Fruit fly (Drosophila melanogaster): ENCODE results near the gene Fer1HCH.

Fer1HCH gene

DNA sequence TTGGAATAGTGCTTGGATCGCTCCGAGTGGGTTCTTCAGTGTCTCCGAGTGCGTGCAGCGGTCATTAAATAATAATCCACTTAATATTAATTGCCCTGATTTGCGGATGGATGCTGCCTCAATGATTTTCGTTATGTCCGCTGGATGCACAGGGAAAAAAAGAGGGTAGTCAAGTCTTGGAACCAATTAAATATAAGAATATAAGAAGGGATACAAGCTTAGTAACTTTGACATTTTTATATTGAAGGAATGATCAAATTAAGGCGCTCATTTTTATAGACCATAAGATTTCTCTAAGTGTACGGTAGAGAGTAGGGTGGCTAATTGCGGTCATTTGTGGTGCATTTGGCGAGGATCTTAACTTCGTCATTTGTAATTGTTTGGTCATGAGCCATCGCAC is 4.0 kb upstream of the Fer1HCH start (continued):
- peak; percentile 66 for TF ChIP-seq Eip78C (GFP tag)

DNA sequence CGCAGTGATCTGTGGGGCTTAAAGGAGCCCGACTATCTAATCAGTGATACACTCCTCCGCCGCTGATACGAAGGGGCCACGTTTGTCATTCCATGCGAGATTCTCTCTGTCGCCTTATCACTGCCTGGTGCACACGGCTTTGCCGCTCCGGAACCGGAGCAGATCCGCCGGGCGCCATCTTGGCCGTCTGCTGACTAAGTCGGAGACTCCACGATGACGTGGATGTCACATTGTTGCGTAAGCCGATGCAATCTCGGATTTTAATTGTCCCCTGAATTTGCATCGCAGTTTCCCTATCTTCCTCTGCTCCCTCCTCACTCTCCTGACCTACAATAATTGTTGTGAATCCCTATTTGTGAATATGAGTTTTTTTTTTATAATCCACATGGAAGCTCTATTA is 3.1 kb upstream of the Fer1HCH start:
- no peak for TF ChIP-seq CG10669 (GFP tag; optimal IDR thresholded peaks at IDR 0.05)
- 0 out of 3 replicates have a peak, but pooled peaks have one; percentile 28 for TF ChIP-seq CG8119 (GFP tag; IDR thresholded peaks at IDR 0.05)
- no peak for TF ChIP-seq Gug (GFP tag; IDR thresholded peaks at IDR 0.05)
- TF ChIP-seq cyc (GFP tag; optimal IDR thresholded peaks at IDR 0.05) = no peak
- TF ChIP-seq vri (GFP tag; optimal IDR thresholded peaks at IDR 0.05) = peak; percentile 82
- no peak for TF ChIP-seq CG1621 (tag; optimal IDR thresholded peaks at IDR 0.05)
- no peak for TF ChIP-seq CG6854 (GFP tag; optimal IDR thresholded peaks at IDR 0.05)
- TF ChIP-seq net (GFP tag; optimal IDR thresholded peaks at IDR 0.05) = no peak
- TF ChIP-seq svp (GFP tag) = peak; percentile 57
- no peak for TF ChIP-seq Ets21C (GFP tag; optimal IDR thresholded peaks at IDR 0.05)
- no peak for TF ChIP-seq CG31627 (GFP tag; optimal IDR thresholded peaks at IDR 0.05)

DNA sequence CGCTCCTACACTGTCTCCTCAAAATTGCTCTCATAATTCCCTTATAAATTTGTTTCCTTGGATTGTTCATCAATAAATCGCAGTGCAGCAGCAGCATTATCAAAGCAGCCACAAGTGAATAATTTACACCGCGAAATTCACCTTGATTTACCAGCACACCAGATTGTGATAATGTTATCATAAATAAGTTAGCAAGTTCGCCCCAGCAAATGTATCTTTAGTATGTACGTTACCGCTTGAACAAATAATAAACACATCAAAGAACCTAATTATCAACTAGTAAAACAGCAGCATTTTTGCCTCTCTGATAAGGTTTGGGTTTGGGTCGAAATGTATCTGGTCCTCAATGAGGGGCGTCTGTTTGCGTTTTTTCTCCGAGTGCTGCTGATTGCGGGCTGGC is 2.3 kb upstream of the Fer1HCH start:
- TF ChIP-seq cyc (GFP tag; optimal IDR thresholded peaks at IDR 0.05) (no peak), fkh (GFP tag; optimal IDR thresholded peaks at IDR 0.05) (peak; percentile 30), Eip78C (GFP tag) (peak; percentile 43), CG6854 (GFP tag; optimal IDR thresholded peaks at IDR 0.05) (no peak), CG6163 (GFP tag; IDR thresholded peaks at IDR 0.05) (no peak), svp (GFP tag) (peak; percentile 25)

DNA sequence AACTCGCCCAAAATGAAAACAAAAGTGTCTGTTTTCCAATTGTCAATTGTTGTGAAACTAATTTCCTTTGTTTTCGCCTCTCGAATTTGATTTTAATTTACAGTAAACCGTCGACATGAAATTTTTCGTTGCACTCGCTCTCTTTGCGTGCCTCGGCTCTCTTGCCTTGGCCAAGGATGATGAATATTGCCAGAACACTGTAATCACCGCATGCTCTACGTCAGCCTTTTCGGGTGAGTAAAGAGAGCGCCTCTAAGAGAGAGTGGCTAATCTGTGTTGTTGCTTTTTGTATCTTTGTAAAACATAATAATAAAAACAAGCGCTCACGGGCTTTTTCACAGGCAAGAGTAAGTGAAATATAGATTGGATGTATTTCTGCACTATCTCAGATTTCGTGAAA is 1.1 kb upstream of the Fer1HCH start:
- TF ChIP-seq Lpt (GFP tag; optimal IDR thresholded peaks at IDR 0.05) (no peak), svp (GFP tag) (no peak), CG7368 (GFP tag; optimal IDR thresholded peaks at IDR 0.05) (no peak), vri (GFP tag; optimal IDR thresholded peaks at IDR 0.05) (no peak), esn (GFP tag; optimal IDR thresholded peaks at IDR 0.05) (no peak), fd85E (GFP tag; optimal IDR thresholded peaks at IDR 0.05) (no peak), Eip93F (GFP tag; optimal IDR thresholded peaks at IDR 0.05) (peak; percentile 17), Met (GFP tag; optimal IDR thresholded peaks at IDR 0.05) (no peak), Ets96B (tag; optimal IDR thresholded peaks at IDR 0.05) (no peak), cyc (GFP tag; optimal IDR thresholded peaks at IDR 0.05) (no peak), dsx (GFP tag; optimal IDR thresholded peaks at IDR 0.05; ENCODE audit: poor library complexity, severe bottlenecking) (peak; percentile 13), ss (GFP tag; optimal IDR thresholded peaks at IDR 0.05) (peak in 1 of 2 experiments; percentile 8), Blimp-1 (GFP tag; optimal IDR thresholded peaks at IDR 0.05) (no peak), Hr39 (GFP tag; optimal IDR thresholded peaks at IDR 0.05) (no peak)

DNA sequence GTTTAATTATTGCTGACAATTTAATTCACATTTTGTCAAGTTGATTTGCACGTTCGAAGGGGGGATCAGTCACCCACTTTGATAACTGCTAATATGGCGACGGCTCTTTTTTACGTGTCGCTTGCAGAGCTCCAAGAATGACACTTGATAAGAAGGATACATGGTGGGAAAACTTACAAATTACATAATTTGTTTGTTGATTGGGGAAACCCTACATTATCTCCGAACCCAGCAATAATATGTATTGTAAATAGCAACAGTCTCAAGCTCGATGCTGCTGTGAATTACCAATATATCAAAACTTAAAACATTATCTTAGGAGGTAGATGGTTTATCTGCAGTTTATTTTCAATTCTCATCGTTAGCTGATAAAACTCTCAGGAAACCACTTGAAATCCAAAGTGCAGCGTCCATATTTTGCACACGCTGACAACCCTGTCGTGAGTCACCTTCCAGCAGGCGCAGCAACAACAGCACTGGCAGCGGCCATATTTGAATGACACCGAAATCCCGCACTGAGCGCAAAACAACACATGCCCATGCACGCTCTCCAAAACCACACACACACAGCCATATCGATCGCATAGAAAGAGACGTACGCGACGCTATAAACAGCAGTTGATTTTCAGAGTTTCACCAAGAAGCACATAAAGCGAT is 365 bp upstream of the Fer1HCH start:
- TF ChIP-seq Ets21C (GFP tag; optimal IDR thresholded peaks at IDR 0.05) = peak; percentile 96
- TF ChIP-seq CG4318 (GFP tag; optimal IDR thresholded peaks at IDR 0.05) = peak; percentile 97
- peak; percentile 89 for TF ChIP-seq CG6163 (GFP tag; IDR thresholded peaks at IDR 0.05)
- peak; percentile 97 for TF ChIP-seq CG10631 (GFP tag; optimal IDR thresholded peaks at IDR 0.05)
- peak; percentile 92 for TF ChIP-seq CG11762 (GFP tag; optimal IDR thresholded peaks at IDR 0.05; ENCODE audit: insufficient read depth)
- TF ChIP-seq CG6854 (GFP tag; optimal IDR thresholded peaks at IDR 0.05) = peak; percentile 93
- TF ChIP-seq CG15336 (GFP tag; IDR thresholded peaks at IDR 0.05) = peak; percentile 84
- peak; percentile 85 for TF ChIP-seq fkh (GFP tag; optimal IDR thresholded peaks at IDR 0.05)
- peak; percentile 97 for TF ChIP-seq CG3919 (GFP tag; optimal IDR thresholded peaks at IDR 0.05)
- TF ChIP-seq CG31627 (GFP tag; optimal IDR thresholded peaks at IDR 0.05) = peak; percentile 98
- TF ChIP-seq cyc (GFP tag; optimal IDR thresholded peaks at IDR 0.05) = peak; percentile 96
- peak; percentile 93 for TF ChIP-seq Ets96B (tag; optimal IDR thresholded peaks at IDR 0.05)
- TF ChIP-seq dac (GFP tag; optimal IDR thresholded peaks at IDR 0.05) = peak; percentile 93
- peak; percentile 85 for TF ChIP-seq CG11294 (GFP tag; IDR thresholded peaks at IDR 0.05)
- TF ChIP-seq Lpt (GFP tag; optimal IDR thresholded peaks at IDR 0.05) = peak; percentile 93
- peak; percentile 98 for TF ChIP-seq spab (GFP tag; optimal IDR thresholded peaks at IDR 0.05)
- peak; percentile 95 to 98 for TF ChIP-seq ss (GFP tag; optimal IDR thresholded peaks at IDR 0.05)
- TF ChIP-seq acj6 (GFP tag; optimal IDR thresholded peaks at IDR 0.05) = peak; percentile 97
- peak; percentile 94 for TF ChIP-seq Sox102F (GFP tag; optimal IDR thresholded peaks at IDR 0.05)
- TF ChIP-seq net (GFP tag; optimal IDR thresholded peaks at IDR 0.05) = peak; percentile 98
- TF ChIP-seq CG9139 (GFP tag; optimal IDR thresholded peaks at IDR 0.05) = peak; percentile 89
- TF ChIP-seq svp (GFP tag) = peak; percentile 99
- peak; percentile 97 for TF ChIP-seq pdm3 (GFP tag; optimal IDR thresholded peaks at IDR 0.05)
- TF ChIP-seq Eip93F (GFP tag; optimal IDR thresholded peaks at IDR 0.05) = peak; percentile 85
- TF ChIP-seq fd59A (GFP tag; optimal IDR thresholded peaks at IDR 0.05) = peak; percentile 98
- peak; percentile 99 for TF ChIP-seq CG32006 (GFP tag; optimal IDR thresholded peaks at IDR 0.05)
- TF ChIP-seq Hr4 (GFP tag; optimal IDR thresholded peaks at IDR 0.05) = peak; percentile 96
- peak; percentile 89 for TF ChIP-seq vri (GFP tag; optimal IDR thresholded peaks at IDR 0.05)

Data from whole organism, prepupa.